Fruit fly (Drosophila melanogaster): ENCODE data around the gene hng2.

The hng2 gene

DNA sequence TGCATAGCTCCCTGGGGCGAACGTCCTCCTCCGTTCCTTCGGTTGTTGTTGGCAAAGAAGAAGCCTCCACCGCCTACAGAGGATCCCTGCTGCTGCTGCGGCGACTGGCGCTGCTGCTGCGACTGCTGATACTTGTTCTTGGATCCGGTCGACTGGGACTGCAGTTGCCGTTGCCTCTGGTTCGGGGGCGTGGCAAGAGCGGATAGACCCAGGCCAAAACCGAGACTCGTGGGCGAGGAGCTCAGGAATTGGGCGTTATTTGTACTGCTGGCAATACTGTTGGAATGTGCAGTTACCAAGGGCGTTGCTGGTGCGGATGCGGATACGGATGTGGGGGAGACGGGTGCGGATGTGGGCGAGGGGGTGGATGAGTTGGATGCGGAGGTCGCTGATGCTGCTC, 12.1 kb downstream of the hng2 start:
- no peak for TF ChIP-seq CTCF (optimal IDR thresholded peaks at IDR 0.05)
- TF ChIP-seq CG8478 (optimal IDR thresholded peaks at IDR 0.05): no peak

DNA sequence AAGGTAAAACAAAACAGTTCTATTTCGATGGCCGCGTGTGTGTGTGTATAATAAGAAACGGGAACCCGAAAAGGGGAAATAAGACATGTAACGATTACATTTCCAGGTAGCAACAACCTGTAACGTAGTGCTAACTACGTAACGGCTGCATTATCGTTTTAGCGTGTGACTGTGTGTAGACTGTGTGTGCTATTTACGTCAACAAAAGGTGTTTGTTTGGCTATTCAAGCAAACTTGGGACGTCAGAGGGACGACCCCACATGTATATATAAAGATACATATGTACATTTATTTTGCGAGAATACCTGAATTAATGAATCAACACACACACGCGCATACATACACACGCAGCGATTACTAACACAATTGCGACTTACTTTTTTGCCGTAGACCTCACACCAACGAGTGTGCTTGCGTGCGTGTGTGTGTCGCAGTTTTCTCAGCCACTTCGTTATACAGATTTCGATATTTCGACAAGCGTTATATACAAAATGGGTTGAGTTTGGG, 13.5 kb downstream of the hng2 start:
- no peak for TF ChIP-seq CG8478 (optimal IDR thresholded peaks at IDR 0.05)
- no peak for TF ChIP-seq CTCF (optimal IDR thresholded peaks at IDR 0.05)

DNA sequence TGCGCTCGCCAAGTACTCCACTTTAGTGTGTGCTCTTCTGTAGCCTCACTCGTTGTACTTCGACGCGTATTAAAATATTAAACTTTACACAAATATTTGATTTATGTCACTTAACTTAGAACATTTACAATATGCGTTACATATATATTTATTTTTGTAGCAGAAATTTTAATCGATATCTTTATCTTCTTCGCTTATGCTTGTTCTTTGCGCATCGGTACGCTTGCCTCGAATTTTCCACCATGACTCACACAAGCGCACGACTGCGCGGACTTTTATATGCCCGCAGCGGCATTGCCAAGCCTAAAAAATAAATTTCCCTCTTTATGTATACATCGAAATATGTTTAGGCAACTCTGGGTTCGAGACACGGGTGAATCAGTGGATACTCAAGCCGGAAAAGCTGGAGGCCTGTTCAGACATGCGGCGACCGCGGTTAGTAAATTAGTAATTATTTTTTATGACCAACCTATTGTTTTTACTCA, 14.3 kb downstream of the hng2 start, which contains the start of gene aqz:
Gene aqz, minus strand, starts transcription at position 255 of the 485 bp plus-strand sequence.
- peak; percentile 51 to 64 for TF ChIP-seq CTCF (optimal IDR thresholded peaks at IDR 0.05)
- no peak for TF ChIP-seq CG8478 (optimal IDR thresholded peaks at IDR 0.05)

DNA sequence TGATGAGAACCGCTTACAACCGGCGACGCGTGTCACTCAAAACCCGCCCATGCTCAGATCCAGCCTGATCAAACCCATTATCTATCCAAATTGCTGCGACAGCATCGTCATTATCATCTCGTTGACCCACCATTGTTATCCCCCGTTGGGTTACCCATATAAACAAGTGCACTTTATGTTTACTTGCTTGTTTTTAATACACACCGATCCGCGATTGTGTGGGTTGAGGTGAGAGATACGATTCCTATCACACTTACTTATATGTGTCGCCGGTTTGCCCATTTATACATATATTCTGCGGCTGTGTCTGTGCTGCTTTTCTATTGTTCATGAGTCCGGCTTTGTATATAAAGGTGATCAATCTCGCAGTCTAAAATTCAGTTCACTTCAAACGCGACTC, 15.5 kb downstream of the hng2 start, which contains the start of gene CG8369:
Gene CG8369, plus strand, starts transcription at position 386 of the 400 bp plus-strand sequence.
- TF ChIP-seq CTCF (optimal IDR thresholded peaks at IDR 0.05): no peak
- no peak for TF ChIP-seq CG8478 (optimal IDR thresholded peaks at IDR 0.05)

DNA sequence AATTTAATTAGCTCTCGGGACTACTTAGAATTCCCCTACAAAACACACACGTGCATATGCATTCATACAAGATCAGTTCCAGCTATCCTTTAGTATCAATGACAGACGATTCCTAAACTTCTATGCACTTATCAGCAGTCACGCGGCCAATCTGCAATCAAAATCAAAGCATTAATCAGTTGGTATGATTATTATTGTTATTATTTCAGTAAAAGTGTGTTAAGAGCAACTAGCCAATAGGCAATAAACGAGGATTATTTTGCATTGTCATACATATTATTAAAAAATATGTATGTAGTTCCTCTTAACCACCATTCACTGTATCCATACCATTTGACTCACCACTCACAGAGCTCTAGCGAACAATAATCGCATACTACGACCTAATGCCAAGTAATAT, 16.8 kb downstream of the hng2 start:
- TF ChIP-seq CTCF (optimal IDR thresholded peaks at IDR 0.05) (no peak), CG8478 (optimal IDR thresholded peaks at IDR 0.05) (no peak)

DNA sequence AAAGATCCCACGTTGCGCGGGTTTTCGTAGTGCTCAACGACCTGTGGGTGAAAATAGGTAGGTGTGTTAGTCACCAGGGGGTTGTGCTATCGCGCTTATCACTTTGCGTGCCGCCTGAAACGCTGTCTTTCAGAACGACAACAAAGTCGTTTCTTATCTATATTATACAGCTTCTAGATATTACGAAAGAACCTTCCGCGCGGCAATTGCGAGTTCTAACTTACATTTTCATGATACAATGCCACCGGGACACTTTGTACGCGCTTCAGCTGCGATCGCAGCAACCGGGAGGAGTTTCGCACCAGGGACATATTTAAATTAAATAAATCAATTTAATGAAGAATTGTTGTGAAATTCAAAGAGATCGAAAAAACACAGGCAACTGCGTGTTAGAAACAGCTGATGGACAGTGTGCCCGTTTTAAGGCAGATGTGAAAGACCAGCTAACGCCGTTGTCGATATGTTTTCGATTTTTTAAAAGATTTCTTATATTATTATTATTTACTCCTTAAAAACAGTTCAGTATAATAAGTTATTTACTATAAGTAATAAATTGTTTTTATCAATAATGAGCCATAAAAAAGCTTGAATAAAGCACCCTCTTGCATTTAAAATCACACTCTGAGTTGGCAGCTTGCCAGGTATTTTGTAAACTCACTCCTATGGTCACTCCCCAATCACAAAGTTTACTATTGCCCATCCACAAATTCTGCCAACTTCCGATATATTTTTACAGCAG, 17.8 kb downstream of the hng2 start, which contains the start of the genes IscU and CG8379:
Gene IscU, minus strand, starts transcription at position 417 of the 739 bp plus-strand sequence.
Gene CG8379, plus strand, starts transcription at position 651 of the 739 bp plus-strand sequence.
- TF ChIP-seq CTCF (optimal IDR thresholded peaks at IDR 0.05) (no peak), CG8478 (optimal IDR thresholded peaks at IDR 0.05) (no peak)

DNA sequence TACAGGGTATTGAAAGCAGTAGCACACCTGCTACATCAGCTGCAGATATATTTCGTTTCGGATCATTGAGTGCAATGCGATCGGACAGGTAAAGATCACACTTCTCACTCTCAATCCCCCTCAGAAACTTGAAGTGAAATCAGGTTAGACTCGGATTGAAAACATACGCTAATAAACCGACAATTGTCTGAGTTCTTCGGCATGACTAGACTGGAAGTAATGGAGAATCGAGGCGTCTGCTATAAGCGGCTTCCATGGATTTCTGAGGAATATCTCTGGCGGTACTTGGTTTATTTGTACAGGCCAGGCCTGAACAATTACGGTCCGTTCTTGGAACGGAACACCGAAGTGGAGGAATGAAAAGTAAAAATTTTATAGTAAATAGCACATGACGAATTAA, 34.9 kb downstream of the hng2 start:
- TF ChIP-seq CG8478 (optimal IDR thresholded peaks at IDR 0.05): no peak
- TF ChIP-seq CTCF (optimal IDR thresholded peaks at IDR 0.05): no peak

DNA sequence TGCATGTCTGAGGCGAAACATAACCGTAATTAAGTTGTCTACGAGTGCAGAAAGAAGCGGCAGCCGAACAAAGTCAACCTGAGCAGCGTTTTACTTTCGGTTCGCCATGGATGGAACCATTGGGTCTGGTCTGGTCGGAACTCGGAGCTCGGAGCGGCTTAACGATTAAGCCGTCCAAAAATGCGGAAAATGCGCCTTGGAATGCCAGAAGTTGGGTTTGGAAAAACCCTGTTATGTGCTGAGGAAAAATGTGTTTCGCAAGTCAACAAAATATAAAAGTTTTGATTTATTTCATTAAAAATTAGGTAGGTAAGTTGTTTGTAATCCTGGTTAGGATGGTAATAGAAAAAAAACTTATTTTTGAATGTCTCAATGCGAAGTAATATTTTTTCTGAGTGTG, 35.4 kb downstream of the hng2 start:
- TF ChIP-seq CTCF (optimal IDR thresholded peaks at IDR 0.05) (no peak), CG8478 (optimal IDR thresholded peaks at IDR 0.05) (no peak)

DNA sequence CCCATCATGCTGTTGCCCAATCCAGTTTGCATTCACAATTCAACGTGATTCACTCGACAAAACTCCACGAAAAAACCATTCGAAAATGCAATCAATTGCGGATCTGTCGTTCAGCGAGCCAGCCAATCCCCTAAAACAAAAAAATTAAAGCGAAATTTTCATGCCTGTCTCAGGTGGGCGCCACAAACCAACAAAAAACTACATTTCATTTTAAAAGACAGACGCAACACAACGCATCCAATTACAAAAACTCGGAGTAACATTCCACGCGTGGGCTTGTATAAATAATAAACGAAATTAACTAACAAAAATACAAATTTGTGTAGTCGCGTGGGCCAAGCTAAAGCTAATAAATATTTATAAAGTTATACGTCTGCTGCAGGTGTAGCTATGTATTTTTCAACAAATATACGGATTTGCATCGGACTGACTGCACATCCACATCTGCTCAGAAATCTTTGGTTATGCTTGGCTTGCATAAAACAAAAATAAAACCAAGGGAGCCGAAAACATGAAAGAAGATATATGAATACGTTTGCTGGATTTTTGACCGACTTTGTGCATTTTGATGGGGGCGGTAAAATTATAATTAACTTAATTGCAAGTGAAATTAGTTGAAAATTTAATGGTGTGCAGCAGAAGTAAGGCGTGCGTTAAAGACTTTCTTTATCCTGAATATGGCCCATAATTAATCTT, 38.0 kb downstream of the hng2 start:
- TF ChIP-seq CG8478 (optimal IDR thresholded peaks at IDR 0.05) (no peak), CTCF (optimal IDR thresholded peaks at IDR 0.05) (no peak)

DNA sequence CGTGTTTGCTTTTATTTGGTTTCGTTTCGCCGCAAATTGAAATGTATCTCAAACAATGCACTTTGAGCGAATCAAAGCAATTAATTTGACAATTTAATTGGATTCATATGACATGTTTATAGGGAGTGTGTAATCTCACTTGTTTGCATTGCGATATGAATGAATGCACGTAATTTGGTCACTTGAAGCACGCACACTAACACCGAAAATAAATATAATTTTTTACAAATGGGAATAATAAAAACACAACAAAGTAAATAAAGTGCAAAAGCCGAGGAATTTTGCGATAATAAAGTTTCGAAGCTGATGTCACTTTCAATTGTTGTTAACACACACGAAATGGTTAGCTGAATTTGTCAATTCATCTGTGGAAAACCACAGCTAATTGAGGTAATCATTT, 38.8 kb downstream of the hng2 start:
- TF ChIP-seq CG8478 (optimal IDR thresholded peaks at IDR 0.05) (no peak), CTCF (optimal IDR thresholded peaks at IDR 0.05) (no peak)

DNA sequence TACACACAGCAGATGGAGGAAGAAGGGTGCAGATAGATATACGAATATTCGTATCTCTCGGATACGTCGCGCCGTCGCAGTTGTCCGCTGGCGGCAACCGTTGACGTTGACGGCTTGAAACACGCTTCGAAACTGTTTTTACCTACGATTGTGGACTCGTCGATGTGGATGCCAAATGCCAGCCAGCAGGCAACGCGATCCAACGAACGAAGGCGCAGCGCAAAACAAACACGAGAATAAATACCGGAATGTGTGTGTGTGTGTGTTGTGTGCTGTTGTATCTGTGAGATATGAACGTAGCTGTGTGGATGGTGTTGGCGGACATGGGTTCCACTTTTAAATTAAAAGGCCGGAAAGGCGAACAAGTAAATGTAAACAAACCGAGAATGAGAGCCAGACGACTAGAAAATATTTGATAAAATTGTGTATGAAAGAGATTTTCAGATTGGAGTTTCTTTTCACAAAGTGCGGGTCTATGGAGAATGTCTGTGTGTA, 40.1 kb downstream of the hng2 start:
- TF ChIP-seq CG8478 (optimal IDR thresholded peaks at IDR 0.05): no peak
- no peak for TF ChIP-seq CTCF (optimal IDR thresholded peaks at IDR 0.05)

DNA sequence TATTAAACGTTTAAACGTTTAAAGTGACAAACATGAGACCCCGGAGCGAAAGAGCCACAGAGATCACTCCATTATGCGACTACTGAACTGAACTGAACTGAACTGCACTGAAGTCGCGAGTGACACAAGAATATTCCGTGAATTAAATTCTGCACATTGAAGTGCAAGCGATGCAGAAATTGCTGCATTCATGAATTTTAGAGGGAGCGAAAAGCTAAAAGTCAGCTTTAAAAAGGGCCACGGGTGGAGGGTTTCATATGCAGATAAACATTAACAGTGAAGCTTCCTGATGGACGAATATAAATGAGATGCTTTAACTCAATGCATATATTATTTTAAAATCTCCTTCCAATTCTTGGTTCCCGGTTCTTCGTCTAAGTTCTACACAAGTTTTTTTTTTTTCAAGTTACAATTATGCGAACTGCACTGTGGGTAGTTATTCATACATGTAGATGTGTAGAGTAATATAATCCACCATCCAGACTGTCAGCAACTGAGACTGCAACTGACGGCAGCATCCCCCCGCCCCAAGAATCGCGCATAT, 41.0 kb downstream of the hng2 start:
- TF ChIP-seq CG8478 (optimal IDR thresholded peaks at IDR 0.05) (no peak), CTCF (optimal IDR thresholded peaks at IDR 0.05) (no peak)

DNA sequence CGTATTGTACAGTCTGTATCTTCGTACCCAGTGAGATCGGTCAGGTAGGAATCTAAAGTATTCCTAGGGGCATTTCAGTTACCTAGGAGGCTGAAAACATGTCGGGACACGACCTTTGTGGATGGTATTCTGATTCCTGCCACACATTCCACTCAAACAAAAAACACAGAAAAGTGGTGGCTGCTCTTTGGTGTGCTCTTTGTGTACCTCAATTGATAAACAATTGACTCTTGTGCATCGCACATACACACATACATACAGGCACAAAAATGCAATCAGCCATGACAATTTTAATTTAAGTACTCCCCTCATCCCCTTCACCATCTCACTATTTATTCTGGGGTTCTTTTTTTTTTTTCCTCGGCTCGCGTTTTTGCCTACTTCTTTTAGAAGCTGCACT, 42.1 kb downstream of the hng2 start:
- no peak for TF ChIP-seq CG8478 (optimal IDR thresholded peaks at IDR 0.05)

DNA sequence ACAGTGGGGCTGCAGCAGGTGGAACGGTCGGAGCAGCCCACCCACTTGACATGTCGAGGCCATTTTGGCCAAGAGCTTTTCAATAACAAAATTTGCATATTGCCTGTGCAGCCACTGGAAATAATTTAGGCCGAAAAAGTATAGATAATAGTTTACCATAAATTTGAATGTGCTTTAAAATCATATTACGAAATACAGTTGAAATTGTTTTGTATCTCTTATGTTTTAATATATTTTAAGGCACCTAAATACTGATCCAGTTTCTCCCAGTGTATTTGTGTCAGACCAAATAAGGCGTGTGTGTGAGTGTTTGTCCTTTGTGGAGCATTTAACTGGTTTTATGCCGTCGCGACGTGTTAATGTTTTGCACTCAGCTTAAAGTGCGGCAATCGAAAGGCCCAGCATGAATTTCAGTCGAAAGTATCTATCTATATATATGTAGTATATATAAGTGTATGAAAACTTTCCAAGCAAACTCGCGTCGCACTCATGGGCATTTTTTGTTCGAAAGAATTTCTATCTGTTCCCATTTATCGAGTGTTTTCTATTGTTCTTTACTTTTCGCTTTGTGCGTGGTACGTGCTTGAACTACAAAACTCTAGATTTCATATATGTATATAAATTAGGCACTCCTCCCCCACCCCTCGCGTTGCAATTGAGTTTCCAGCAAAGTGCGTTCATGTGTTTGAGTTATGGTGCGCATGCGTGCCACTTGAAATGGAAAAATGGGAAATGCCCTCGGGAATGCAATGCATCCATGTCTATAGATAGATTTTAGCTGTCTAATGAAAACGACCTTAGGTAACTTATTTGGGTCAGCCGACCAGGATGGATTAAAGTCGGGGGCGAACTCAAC, 43.5 kb downstream of the hng2 start:
- no peak for TF ChIP-seq CG8478 (optimal IDR thresholded peaks at IDR 0.05)
- TF ChIP-seq CTCF (optimal IDR thresholded peaks at IDR 0.05): no peak
